Worm (Caenorhabditis elegans) whole organism, young adult: ENCODE measurements around the gene idpp-3.

Experiments
- B0019.2 ChIP-seq: fragments of 200-800 bp; sonication (Bioruptor generic); conservative IDR thresholded peaks from 2 replicates; pipeline ENCODE4 v1.3.6; 2022; ENCODE audit warnings: missing genetic modification reagents, missing genetic modification characterization, missing compliant biosample characterization
- F55B11.4 ChIP-seq: sonication (generic microtip); optimal IDR thresholded peaks from 2 replicates; lab custom pipeline; 2016; ENCODE audit warnings: missing compliant biosample characterization, missing genetic modification characterization, borderline replicate concordance; ENCODE audit not compliant: insufficient read depth
- ZK185.1 ChIP-seq: sonication (generic microtip); optimal IDR thresholded peaks from 2 replicates; lab custom pipeline; 2016; ENCODE audit warnings: mild to moderate bottlenecking, missing genetic modification characterization, missing compliant biosample characterization; ENCODE audit not compliant: poor library complexity, severe bottlenecking
- atf-7 ChIP-seq: sonication (generic microtip); optimal IDR thresholded peaks from 2 replicates; lab custom pipeline; 2017; ENCODE audit warnings: mild to moderate bottlenecking, missing genetic modification characterization, missing compliant biosample characterization
- attf-3 ChIP-seq: fragments of 200-800 bp; sonication (Bioruptor generic); conservative IDR thresholded peaks from 2 replicates; pipeline ENCODE4 v1.3.6; 2022; ENCODE audit warnings: missing genetic modification reagents, missing genetic modification characterization, missing compliant biosample characterization
- ceh-79 ChIP-seq: sonication (generic microtip); optimal IDR thresholded peaks from 2 replicates; lab custom pipeline; 2017; ENCODE audit warnings: mild to moderate bottlenecking, missing genetic modification characterization, missing compliant biosample characterization
- let-526 ChIP-seq: fragments of 200-800 bp; sonication (Bioruptor generic); IDR thresholded peaks from 2 replicates; pipeline ENCODE4 v1.3.6; 2022; ENCODE audit warnings: missing genetic modification reagents, missing genetic modification characterization, missing compliant biosample characterization
- lin-40 ChIP-seq: sonication (generic microtip); optimal IDR thresholded peaks from 2 replicates; lab custom pipeline; 2016; ENCODE audit warnings: missing genetic modification characterization, mild to moderate bottlenecking, missing compliant biosample characterization, missing genotype, missing genetic modification reagents
- pbrm-1 ChIP-seq: fragments of 200-800 bp; sonication (Bioruptor generic); IDR thresholded peaks from 2 replicates; pipeline ENCODE4 v1.3.6; 2022; ENCODE audit warnings: missing genetic modification reagents, missing genetic modification characterization, missing compliant biosample characterization
- repo-1 ChIP-seq: sonication (generic microtip); optimal IDR thresholded peaks from 2 replicates; lab custom pipeline; 2017; ENCODE audit warnings: mild to moderate bottlenecking, missing genetic modification characterization, missing compliant biosample characterization
- tbp1 ChIP-seq: fragments of 200-800 bp; sonication (Bioruptor generic); optimal IDR thresholded peaks from 2 replicates; lab custom pipeline; 2018; ENCODE audit warnings: mild to moderate bottlenecking, missing genetic modification characterization, missing compliant biosample characterization
- unc-62 ChIP-seq: fragments of 150-350 bp; optimal IDR thresholded peaks from 2 replicates; lab custom pipeline; 2014; ENCODE audit warnings: missing biosample characterization, missing genetic modification reagents, missing genetic modification characterization

- TF ChIP-seq ZK185.1 (tag; lab: Kevin White, UChicago) (no peak), atf-7 (tag; lab: Kevin White, UChicago) (no peak), ceh-79 (tag; lab: Kevin White, UChicago) (no peak), B0019.2 (GFP tag; lab: Robert Waterston, UW) (no peak), repo-1 (no peak), F55B11.4 (tag; lab: Kevin White, UChicago) (no peak), tbp1 (GFP tag; lab: Kevin White, UChicago) (no peak), unc-62 (GFP tag; lab: Kevin White, UChicago) (no peak), pbrm-1 (no peak), attf-3 (no peak), let-526 (no peak), lin-40 (tag; lab: Kevin White, UChicago) (no peak)
These were observed 2.9 kb upstream of the idpp-3 start, which contains the start of gene rgs-11 for ce11 chrX:14964253-14964652.
